Worm (Caenorhabditis elegans) whole organism, L4 larva: ENCODE measurements around the gene acly-2.

Experiments
- ZK546.5 ChIP-seq, 2 experiments: sonication (generic microtip); optimal IDR thresholded peaks; 2 replicates each; lab custom pipeline; 2017; ENCODE audit warnings: missing biosample characterization in 2 of 2, missing genetic modification characterization in 2 of 2
- aha-1 ChIP-seq: fragments of 150-350 bp; peaks from one replicate; lab custom pipeline; 2014; ENCODE audit warnings: missing biosample characterization, missing genetic modification characterization
- ceh-82 ChIP-seq: sonication (generic microtip); optimal IDR thresholded peaks from 2 replicates; lab custom pipeline; 2017; ENCODE audit warnings: missing biosample characterization, missing genetic modification characterization
- dpl-1 ChIP-seq: fragments of 150-350 bp; optimal IDR thresholded peaks from 2 replicates; lab custom pipeline; 2014; ENCODE audit warnings: missing biosample characterization, missing genetic modification reagents, missing genetic modification characterization
- fos-1 ChIP-seq: fragments of 150-350 bp; optimal IDR thresholded peaks from 2 replicates; lab custom pipeline; 2014; ENCODE audit warnings: missing biosample characterization, missing genetic modification characterization
- jun-1 ChIP-seq: fragments of 150-350 bp; optimal IDR thresholded peaks from 2 replicates; lab custom pipeline; 2014; ENCODE audit warnings: missing biosample characterization, missing genetic modification reagents, missing genetic modification characterization
- mep-1 ChIP-seq: fragments of 150-350 bp; sonication (generic microtip); optimal IDR thresholded peaks from 3 replicates; lab custom pipeline; 2014; ENCODE audit warnings: missing biosample characterization, missing genetic modification characterization
- nhr-77 ChIP-seq: fragments of 150-350 bp; optimal IDR thresholded peaks from 2 replicates; lab custom pipeline; 2014; ENCODE audit warnings: missing biosample characterization, missing genetic modification characterization
- tag-97 ChIP-seq: fragments of 200-800 bp; sonication (Bioruptor generic); IDR thresholded peaks from 2 replicates; pipeline ENCODE4 v1.3.6; 2022; ENCODE audit warnings: missing genetic modification characterization, missing compliant biosample characterization
- zfp-3 ChIP-seq: fragments of 200-800 bp; sonication (Bioruptor generic); conservative IDR thresholded peaks from 2 replicates; pipeline ENCODE4 v1.3.6; 2022; ENCODE audit warnings: missing genetic modification reagents, missing genetic modification characterization, missing compliant biosample characterization
- ztf-11 ChIP-seq: fragments of 150-350 bp; optimal IDR thresholded peaks from 2 replicates; lab custom pipeline; 2014; ENCODE audit warnings: missing biosample characterization, missing genetic modification characterization

- TF ChIP-seq tag-97 (GFP tag; lab: Robert Waterston, UW) = no peak
- peak; percentile 5 for TF ChIP-seq nhr-77
- no peak for TF ChIP-seq ZK546.5 (tag; optimal IDR thresholded peaks at IDR 0.05; lab: Kevin White, UChicago)
- TF ChIP-seq aha-1 (tag; lab: Kevin White, UChicago) = peak; percentile 100
- TF ChIP-seq fos-1 (tag; lab: Kevin White, UChicago) = no peak
- TF ChIP-seq ceh-82 (tag; lab: Kevin White, UChicago) = no peak
- TF ChIP-seq dpl-1 (GFP tag; lab: Kevin White, UChicago) = no peak
- no peak for TF ChIP-seq zfp-3 (GFP tag; lab: Robert Waterston, UW)
- TF ChIP-seq mep-1 (tag; lab: Kevin White, UChicago) = peak; percentile 75
- no peak for TF ChIP-seq jun-1 (tag; lab: Kevin White, UChicago)
- no peak for TF ChIP-seq ztf-11 (tag; lab: Kevin White, UChicago)
Observed at ce11 chrV:13082442-13083126, 33.7 kb upstream of the acly-2 start, which contains the start of gene C34B4.2.
